Worm (Caenorhabditis elegans) whole organism, L3 larva: ENCODE results near the gene fbxa-194.
A peak's percentile ranks its signal among the peaks of the same experiment; 100 is the strongest.

Experiments used
- R02D3.7 ChIP-seq: fragments of 150-350 bp; optimal IDR thresholded peaks from 2 replicates; lab custom pipeline; 2014; ENCODE audit warnings: missing biosample characterization, missing genetic modification characterization
- ZK546.5 ChIP-seq: sonication (generic microtip); optimal IDR thresholded peaks from 2 replicates; lab custom pipeline; 2017; ENCODE audit warnings: missing biosample characterization, missing genetic modification characterization
- ama-1 ChIP-seq: fragments of 150-350 bp; optimal IDR thresholded peaks from 2 replicates; lab custom pipeline; 2018
- ceh-16 ChIP-seq: sonication (generic microtip); optimal IDR thresholded peaks from 2 replicates; lab custom pipeline; 2017; ENCODE audit warnings: missing biosample characterization, missing genetic modification characterization
- ceh-28 ChIP-seq: fragments of 150-350 bp; optimal IDR thresholded peaks from 2 replicates; lab custom pipeline; 2014; ENCODE audit warnings: missing biosample characterization, missing genetic modification reagents, missing genetic modification characterization
- ceh-82 ChIP-seq: fragments of 150-350 bp; optimal IDR thresholded peaks from 2 replicates; lab custom pipeline; 2014; ENCODE audit warnings: missing biosample characterization, missing genetic modification characterization
- ceh-9 ChIP-seq: sonication (generic microtip); optimal IDR thresholded peaks from 2 replicates; lab custom pipeline; 2018; ENCODE audit warnings: missing biosample characterization, missing genetic modification characterization
- daf-12 ChIP-seq: fragments of 150-350 bp; optimal IDR thresholded peaks from 2 replicates; lab custom pipeline; 2014; ENCODE audit warnings: missing biosample characterization, missing genetic modification reagents, missing genetic modification characterization
- egl-27 ChIP-seq: sonication (generic microtip); optimal IDR thresholded peaks from 4 replicates; lab custom pipeline; 2017; ENCODE audit warnings: missing biosample characterization, missing genetic modification reagents, missing genetic modification characterization
- egl-5 ChIP-seq: fragments of 150-350 bp; optimal IDR thresholded peaks from 2 replicates; lab custom pipeline; 2017; ENCODE audit warnings: missing biosample characterization, missing genetic modification reagents, missing genetic modification characterization, inconsistent platforms
- elt-3 ChIP-seq, 3 experiments: fragments of 150-350 bp in 1 of 3; sonication (generic microtip) in 2 of 3; optimal IDR thresholded peaks; 2 replicates in 2 of 3; 4 replicates in 1 of 3; lab custom pipeline; 2014 to 2017; ENCODE audit warnings: missing biosample characterization in 3 of 3, missing genetic modification characterization in 3 of 3
- eor-1 ChIP-seq, 2 experiments: fragments of 150-350 bp; optimal IDR thresholded peaks; 2 replicates each; lab custom pipeline; 2014 to 2018; ENCODE audit warnings: missing biosample characterization in 2 of 2, missing genetic modification characterization in 2 of 2
- fos-1 ChIP-seq: fragments of 150-350 bp; optimal IDR thresholded peaks from 2 replicates; lab custom pipeline; 2014; ENCODE audit warnings: missing biosample characterization, missing genetic modification characterization
- jun-1 ChIP-seq: fragments of 150-350 bp; optimal IDR thresholded peaks from 2 replicates; lab custom pipeline; 2014; ENCODE audit warnings: missing biosample characterization, missing genetic modification reagents, missing genetic modification characterization
- nfya-1 ChIP-seq: sonication (generic microtip); optimal IDR thresholded peaks from 2 replicates; lab custom pipeline; 2017; ENCODE audit warnings: missing genetic modification characterization, mild to moderate bottlenecking, missing compliant biosample characterization, antibody characterized with exemption, moderate library complexity; ENCODE audit not compliant: insufficient read depth
- nhr-11 ChIP-seq: fragments of 150-350 bp; optimal IDR thresholded peaks from 2 replicates; lab custom pipeline; 2014; ENCODE audit warnings: missing biosample characterization, missing genetic modification characterization
- nhr-12 ChIP-seq: fragments of 150-350 bp; optimal IDR thresholded peaks from 2 replicates; lab custom pipeline; 2014; ENCODE audit warnings: missing biosample characterization, missing genetic modification characterization
- nhr-237 ChIP-seq: fragments of 150-350 bp; optimal IDR thresholded peaks from 2 replicates; lab custom pipeline; 2014; ENCODE audit warnings: missing biosample characterization, missing genetic modification characterization
- nhr-28 ChIP-seq: fragments of 150-350 bp; optimal IDR thresholded peaks from 2 replicates; lab custom pipeline; 2014; ENCODE audit warnings: missing biosample characterization, missing genetic modification characterization
- nhr-43 ChIP-seq: sonication (generic microtip); optimal IDR thresholded peaks from 2 replicates; lab custom pipeline; 2016; ENCODE audit warnings: mild to moderate bottlenecking, missing genetic modification characterization, missing compliant biosample characterization; ENCODE audit not compliant: poor library complexity, severe bottlenecking
- nhr-67 ChIP-seq: fragments of 150-350 bp; optimal IDR thresholded peaks from 2 replicates; lab custom pipeline; 2014; ENCODE audit warnings: missing biosample characterization, missing genetic modification characterization
- nhr-76 ChIP-seq: fragments of 150-350 bp; sonication (generic microtip); optimal IDR thresholded peaks from 5 replicates; lab custom pipeline; 2014; ENCODE audit warnings: missing biosample characterization, missing genetic modification characterization
- nhr-77 ChIP-seq: fragments of 150-350 bp; optimal IDR thresholded peaks from 2 replicates; lab custom pipeline; 2014; ENCODE audit warnings: missing biosample characterization, missing genetic modification characterization
- pqm-1 ChIP-seq: fragments of 150-350 bp; optimal IDR thresholded peaks from 2 replicates; lab custom pipeline; 2017; ENCODE audit warnings: missing biosample characterization, missing genetic modification characterization, inconsistent platforms
- unc-39 ChIP-seq: sonication (generic microtip); optimal IDR thresholded peaks from 4 replicates; lab custom pipeline; 2017; ENCODE audit warnings: missing biosample characterization, missing genetic modification characterization
- zag-1 ChIP-seq: fragments of 150-350 bp; optimal IDR thresholded peaks from 2 replicates; lab custom pipeline; 2014; ENCODE audit warnings: missing biosample characterization, missing genetic modification characterization
- ztf-11 ChIP-seq: fragments of 150-350 bp; optimal IDR thresholded peaks from 2 replicates; lab custom pipeline; 2014; ENCODE audit warnings: missing biosample characterization, missing genetic modification characterization

Gene fbxa-194

DNA sequence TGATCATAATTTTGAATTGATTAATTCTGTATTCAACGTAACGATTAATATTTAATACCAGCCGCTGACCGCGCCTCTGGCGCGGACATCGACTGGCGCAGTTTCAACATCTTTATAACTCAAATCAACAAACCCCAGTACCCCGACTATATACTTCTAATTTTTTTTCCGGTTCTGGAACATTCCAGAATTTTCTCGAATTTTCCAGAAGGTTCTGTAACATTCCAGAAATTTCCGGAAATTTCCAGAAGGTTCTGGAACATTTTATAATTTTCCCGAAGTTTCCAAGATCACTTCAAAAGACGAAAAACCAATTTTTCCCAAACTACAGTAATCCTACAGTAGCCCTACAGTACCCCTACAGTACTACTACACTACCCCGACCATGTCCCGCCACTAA is 712 bp upstream of the fbxa-194 start:
- no peak for TF ChIP-seq R02D3.7 (tag; lab: Kevin White, UChicago)
- no peak for TF ChIP-seq nhr-237
- no peak for TF ChIP-seq elt-3 (tag; optimal IDR thresholded peaks at IDR 0.05; lab: Kevin White, UChicago)
- no peak for TF ChIP-seq nhr-28 (tag; lab: Kevin White, UChicago)

DNA sequence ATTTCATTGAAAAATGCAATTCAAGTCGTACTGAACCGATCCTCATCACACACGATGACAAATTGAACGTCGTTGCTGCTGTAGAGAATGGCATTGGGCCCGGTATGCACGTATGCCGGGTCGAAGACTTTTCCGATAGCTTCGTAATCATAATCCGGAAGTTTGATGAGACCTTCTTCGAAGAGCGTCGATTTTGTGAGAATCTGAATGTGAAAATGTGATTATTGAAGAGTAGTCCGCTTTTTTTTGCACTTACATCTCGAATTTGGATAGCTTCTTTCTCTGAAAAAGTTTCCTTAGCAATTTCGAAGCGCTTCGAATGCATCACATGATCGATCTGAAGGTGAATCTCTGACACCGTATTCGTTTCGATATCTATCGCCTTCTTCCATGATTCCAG is 1.3 kb downstream of the fbxa-194 start, which contains the start of gene fbxa-118:
TSS of gene fbxa-118 (minus strand) at position 101 of the 400 bp plus-strand sequence.
- no peak for TF ChIP-seq daf-12 (tag; lab: Kevin White, UChicago)

DNA sequence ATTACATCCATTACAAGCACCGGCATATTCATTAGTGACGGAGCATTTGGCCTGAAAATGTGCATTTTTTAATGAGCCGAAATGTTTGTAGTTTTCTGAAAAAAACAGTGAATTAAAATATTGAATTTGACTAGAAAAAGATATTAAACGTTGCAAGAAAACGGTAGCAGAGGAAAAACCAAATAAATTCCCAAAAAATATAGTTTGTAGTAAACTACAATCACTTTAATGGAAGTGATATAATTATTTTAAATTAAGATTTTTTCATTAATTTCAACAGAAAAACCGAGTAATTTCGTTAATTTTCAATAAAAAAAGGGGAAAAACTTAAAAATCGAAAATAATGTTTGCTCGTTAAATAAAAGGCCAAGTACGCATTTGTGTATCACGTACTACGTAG is 6.8 kb downstream of the fbxa-194 start, which contains the start of gene M162.15:
TSS of gene M162.15 (minus strand) at position 101 of the 400 bp plus-strand sequence.
- no peak for TF ChIP-seq pqm-1 (tag; lab: Kevin White, UChicago)
- TF ChIP-seq egl-5 (tag; lab: Kevin White, UChicago) = no peak
- no peak for TF ChIP-seq nfya-1
- no peak for TF ChIP-seq ZK546.5
- no peak for TF ChIP-seq nhr-237

DNA sequence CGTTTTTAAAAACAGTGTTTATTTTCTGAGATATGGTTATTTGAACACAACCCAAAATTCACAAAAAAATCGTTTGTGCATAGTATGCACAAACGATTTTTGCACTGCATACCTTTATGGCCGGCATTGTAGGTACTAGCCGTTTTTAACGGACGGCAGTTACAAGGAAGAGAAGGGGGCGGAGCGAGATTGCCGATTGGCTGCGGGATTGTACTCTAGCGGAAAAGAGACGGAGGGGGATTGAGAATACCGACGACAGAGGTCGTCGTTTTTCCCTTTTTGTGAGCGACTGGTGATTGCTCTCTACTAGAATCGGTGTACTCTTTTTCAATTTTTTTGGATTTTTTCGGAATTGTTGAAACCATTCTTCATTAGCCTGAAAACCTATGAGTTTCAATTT is 10.8 kb downstream of the fbxa-194 start:
- TF ChIP-seq nhr-67 (no peak), ztf-11 (tag; lab: Kevin White, UChicago) (no peak), R02D3.7 (tag; lab: Kevin White, UChicago) (no peak), nhr-11 (tag; lab: Kevin White, UChicago) (no peak), elt-3 (tag; optimal IDR thresholded peaks at IDR 0.05; lab: Kevin White, UChicago) (no peak), nhr-12 (tag; lab: Kevin White, UChicago) (no peak), ceh-82 (no peak), egl-27 (tag; lab: Kevin White, UChicago) (no peak), nfya-1 (peak; percentile 62)

DNA sequence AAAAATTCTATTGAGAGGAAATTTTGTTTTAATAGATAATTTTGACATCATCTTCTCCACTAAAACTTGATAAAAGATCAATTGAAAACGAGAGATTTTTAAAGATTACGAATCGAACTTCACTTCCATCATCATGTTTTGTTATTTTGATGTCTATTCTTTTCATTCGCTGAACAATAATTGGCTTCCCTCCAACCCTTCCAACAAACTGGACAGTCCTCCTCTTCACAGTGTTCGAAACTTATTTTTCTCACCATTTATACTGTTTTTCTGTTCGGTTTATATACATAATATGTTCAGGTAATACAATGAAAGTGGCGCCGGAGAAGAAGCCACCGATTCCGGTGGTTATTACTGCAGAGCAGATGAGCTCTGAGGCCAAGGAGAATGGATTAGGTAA is 17.8 kb downstream of the fbxa-194 start, which contains the start of gene M162.5:
TSS of gene M162.5 (plus strand) at position 301 of the 400 bp plus-strand sequence.
- TF ChIP-seq ZK546.5 (no peak), nhr-67 (no peak), ceh-28 (tag; lab: Kevin White, UChicago) (no peak), ceh-16 (no peak), nhr-76 (tag; lab: Kevin White, UChicago) (no peak), nhr-11 (tag; lab: Kevin White, UChicago) (no peak), ama-1 (lab: Kevin White, UChicago) (no peak), nhr-28 (tag; lab: Kevin White, UChicago) (no peak), egl-5 (tag; lab: Kevin White, UChicago) (no peak), nhr-12 (tag; lab: Kevin White, UChicago) (no peak), eor-1 (tag; optimal IDR thresholded peaks at IDR 0.05; lab: Kevin White, UChicago) (no peak), fos-1 (tag; lab: Kevin White, UChicago) (no peak)
- TF ChIP-seq, all 47 proteins: peak for 0

DNA sequence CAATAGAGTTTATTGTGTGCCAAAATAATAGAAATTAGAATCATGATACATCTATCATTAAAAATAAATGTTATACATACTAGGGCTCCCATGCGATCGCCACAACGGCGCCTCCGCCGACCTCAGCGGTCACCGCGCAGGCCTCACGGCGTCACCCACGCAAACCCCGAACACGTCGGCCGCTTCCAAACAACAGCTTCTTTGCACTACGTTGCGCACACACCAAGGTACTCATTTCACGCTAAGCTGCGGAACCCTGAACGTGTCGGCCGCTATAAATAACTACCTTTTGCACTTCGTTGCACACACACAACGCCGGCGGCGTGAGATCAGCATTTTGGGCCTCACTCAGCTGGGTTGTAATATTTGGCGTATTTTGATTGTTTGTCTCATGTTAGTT is 19.2 kb downstream of the fbxa-194 start:
- no peak for TF ChIP-seq nhr-43 (tag; lab: Kevin White, UChicago)
- no peak for TF ChIP-seq nfya-1
- TF ChIP-seq nhr-76 (tag; lab: Kevin White, UChicago) = no peak
- no peak for TF ChIP-seq jun-1 (tag; lab: Kevin White, UChicago)
- no peak for TF ChIP-seq zag-1 (tag; lab: Kevin White, UChicago)
- no peak for TF ChIP-seq ceh-28 (tag; lab: Kevin White, UChicago)
- TF ChIP-seq ZK546.5 = no peak
- no peak for TF ChIP-seq egl-27 (tag; lab: Kevin White, UChicago)
- no peak for TF ChIP-seq nhr-11 (tag; lab: Kevin White, UChicago)
- no peak for TF ChIP-seq elt-3 (tag; optimal IDR thresholded peaks at IDR 0.05; lab: Kevin White, UChicago)
- TF ChIP-seq ceh-9 = no peak
- TF ChIP-seq fos-1 (tag; lab: Kevin White, UChicago) = no peak
- TF ChIP-seq nhr-12 (tag; lab: Kevin White, UChicago) = no peak
- TF ChIP-seq unc-39 = no peak
- TF ChIP-seq daf-12 (tag; lab: Kevin White, UChicago) = no peak

DNA sequence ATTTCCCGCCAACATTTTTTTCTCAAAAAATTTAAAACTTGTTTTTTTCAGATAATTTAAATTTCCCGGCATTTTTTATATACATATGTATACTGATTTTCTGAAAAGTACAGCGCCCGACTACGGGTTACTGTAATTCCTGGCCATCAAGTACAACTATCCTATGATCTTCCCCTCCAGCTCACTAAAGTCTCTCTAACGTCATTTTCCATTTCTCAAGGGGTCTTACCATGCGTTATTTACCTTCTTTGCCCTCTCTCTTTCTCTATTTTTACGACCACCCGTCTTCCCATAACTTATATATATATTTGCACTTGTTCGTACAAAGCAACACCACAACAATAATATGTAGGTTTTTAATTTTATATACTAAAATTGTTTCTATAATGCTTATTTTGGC is 22.3 kb downstream of the fbxa-194 start, which contains the start of gene W04E12.9:
TSS of gene W04E12.9 (plus strand) at position 301 of the 400 bp plus-strand sequence.
- TF ChIP-seq egl-5 (tag; lab: Kevin White, UChicago) (no peak), ztf-11 (tag; lab: Kevin White, UChicago) (no peak), nhr-77 (tag; lab: Kevin White, UChicago) (no peak), ceh-28 (tag; lab: Kevin White, UChicago) (no peak), nhr-67 (no peak)
- TF ChIP-seq, all 47 proteins: peak for 0
